Worm (Caenorhabditis elegans) whole organism, L1 larva: ENCODE measurements around the gene ZK643.5.

Experiments used
- C16A3.4 ChIP-seq: fragments of 150-350 bp; optimal IDR thresholded peaks from 2 replicates; lab custom pipeline; 2014; ENCODE audit warnings: missing biosample characterization, missing genetic modification characterization
- Y116A8C.19 ChIP-seq: sonication (generic microtip); optimal IDR thresholded peaks from 2 replicates; lab custom pipeline; 2016; ENCODE audit warnings: missing compliant biosample characterization, missing genetic modification characterization, borderline replicate concordance
- aha-1 ChIP-seq: fragments of 150-350 bp; optimal IDR thresholded peaks from 2 replicates; lab custom pipeline; 2014; ENCODE audit warnings: missing biosample characterization, missing genetic modification characterization
- aly-2 ChIP-seq: fragments of 150-350 bp; optimal IDR thresholded peaks from 2 replicates; lab custom pipeline; 2014; ENCODE audit warnings: missing biosample characterization, missing genetic modification characterization
- blmp-1 ChIP-seq: fragments of 150-350 bp; optimal IDR thresholded peaks from 2 replicates; lab custom pipeline; 2014; ENCODE audit warnings: missing biosample characterization, missing genetic modification characterization
- ceh-63 ChIP-seq: fragments of 200-800 bp; sonication (Bioruptor generic); optimal IDR thresholded peaks from 2 replicates; lab custom pipeline; 2018; ENCODE audit warnings: mild to moderate bottlenecking, missing genetic modification characterization, missing compliant biosample characterization
- ceh-8 ChIP-seq: fragments of 200-800 bp; sonication (Bioruptor generic); optimal IDR thresholded peaks from 2 replicates; lab custom pipeline; 2018; ENCODE audit warnings: mild to moderate bottlenecking, missing genetic modification characterization, moderate library complexity, missing compliant biosample characterization
- ceh-82 ChIP-seq, 3 experiments: fragments of 150-350 bp in 1 of 3; sonication (generic microtip) in 2 of 3; optimal IDR thresholded peaks; 2 replicates each; lab custom pipeline; 2014 to 2017; ENCODE audit warnings: missing biosample characterization in 3 of 3, missing genetic modification characterization in 3 of 3
- ceh-88 ChIP-seq: fragments of 200-800 bp; sonication (Bioruptor generic); IDR thresholded peaks from 2 replicates; pipeline ENCODE4 v1.3.6; 2022; ENCODE audit warnings: missing genetic modification characterization, missing compliant biosample characterization
- ceh-90 ChIP-seq: sonication (generic microtip); optimal IDR thresholded peaks from 2 replicates; lab custom pipeline; 2016; ENCODE audit warnings: missing genetic modification characterization, missing compliant biosample characterization
- ces-1 ChIP-seq: fragments of 150-350 bp; optimal IDR thresholded peaks from 2 replicates; lab custom pipeline; 2014; ENCODE audit warnings: missing biosample characterization, missing genetic modification reagents, missing genetic modification characterization
- dsc-1 ChIP-seq: sonication (generic microtip); optimal IDR thresholded peaks from 2 replicates; lab custom pipeline; 2016; ENCODE audit warnings: mild to moderate bottlenecking, missing genetic modification characterization, missing compliant biosample characterization
- efl-1 ChIP-seq, 4 experiments: fragments of 150-350 bp; optimal IDR thresholded peaks in 3 of 4; peaks in 1 of 4; 1 replicate in 1 of 4; 2 replicates in 3 of 4; lab custom pipeline; 2014; ENCODE audit warnings: missing biosample characterization in 2 of 4, missing genetic modification characterization in 2 of 4, missing genetic modification reagents in 2 of 4
- egl-13 ChIP-seq: sonication (generic microtip); optimal IDR thresholded peaks from 2 replicates; lab custom pipeline; 2016; ENCODE audit warnings: missing genotype, missing genetic modification reagents, missing genetic modification characterization, missing compliant biosample characterization
- elt-3 ChIP-seq, 6 experiments: fragments of 150-350 bp in 1 of 6; sonication (generic microtip); optimal IDR thresholded peaks; 2 replicates each; lab custom pipeline; 2017 to 2018; ENCODE audit warnings: missing biosample characterization in 6 of 6, missing genetic modification characterization in 6 of 6, inconsistent platforms in 1 of 6
- ets-5 ChIP-seq: fragments of 200-800 bp; sonication (Bioruptor generic); IDR thresholded peaks from 2 replicates; pipeline ENCODE4 v1.3.6; 2022; ENCODE audit warnings: missing genetic modification characterization, missing compliant biosample characterization
- fkh-10 ChIP-seq: sonication (generic microtip); optimal IDR thresholded peaks from 2 replicates; lab custom pipeline; 2017; ENCODE audit warnings: missing biosample characterization, missing genetic modification reagents, missing genetic modification characterization
- fos-1 ChIP-seq: fragments of 150-350 bp; optimal IDR thresholded peaks from 2 replicates; lab custom pipeline; 2014; ENCODE audit warnings: missing biosample characterization, missing genetic modification characterization
- grh-1 ChIP-seq: fragments of 200-800 bp; sonication (Bioruptor generic); IDR thresholded peaks from 2 replicates; pipeline ENCODE4 v1.3.6; 2022; ENCODE audit warnings: missing genetic modification reagents, missing genetic modification characterization, missing compliant biosample characterization
- hlh-17 ChIP-seq: fragments of 200-800 bp; sonication (Bioruptor generic); optimal IDR thresholded peaks from 2 replicates; lab custom pipeline; 2018; ENCODE audit warnings: missing genetic modification characterization, mild to moderate bottlenecking, missing compliant biosample characterization, moderate library complexity, borderline replicate concordance
- irx-1 ChIP-seq: sonication (generic microtip); optimal IDR thresholded peaks from 2 replicates; lab custom pipeline; 2016; ENCODE audit warnings: missing genetic modification characterization, missing compliant biosample characterization
- isw-1 ChIP-seq: fragments of 200-800 bp; sonication (Bioruptor generic); IDR thresholded peaks from 2 replicates; pipeline ENCODE4 v1.3.6; 2022; ENCODE audit warnings: missing genetic modification characterization, missing compliant biosample characterization
- lin-13 ChIP-seq: fragments of 150-350 bp; optimal IDR thresholded peaks from 2 replicates; lab custom pipeline; 2014; ENCODE audit warnings: missing biosample characterization, missing genetic modification reagents, missing genetic modification characterization
- lin-14 ChIP-seq: fragments of 200-800 bp; sonication (Bioruptor generic); optimal IDR thresholded peaks from 2 replicates; lab custom pipeline; 2018; ENCODE audit warnings: mild to moderate bottlenecking, missing genetic modification characterization, moderate library complexity, missing compliant biosample characterization
- lin-15B ChIP-seq: fragments of 150-350 bp; sonication (generic microtip); optimal IDR thresholded peaks from 3 replicates; lab custom pipeline; 2014; ENCODE audit warnings: missing biosample characterization, missing genetic modification characterization
- lin-35 ChIP-seq, 2 experiments: fragments of 150-350 bp; optimal IDR thresholded peaks; 2 replicates each; lab custom pipeline; 2014; ENCODE audit warnings: missing biosample characterization in 2 of 2, missing genetic modification characterization in 2 of 2, missing genetic modification reagents in 2 of 2
- lin-39 ChIP-seq: fragments of 150-350 bp; optimal IDR thresholded peaks from 2 replicates; lab custom pipeline; 2014; ENCODE audit warnings: missing biosample characterization, missing genetic modification reagents, missing genetic modification characterization
- mab-9 ChIP-seq: fragments of 200-800 bp; sonication (Bioruptor generic); IDR thresholded peaks from 2 replicates; pipeline ENCODE4 v1.3.6; 2022; ENCODE audit warnings: missing genetic modification reagents, missing genetic modification characterization, missing compliant biosample characterization
- mef-2 ChIP-seq: fragments of 150-350 bp; optimal IDR thresholded peaks from 2 replicates; lab custom pipeline; 2014; ENCODE audit warnings: missing biosample characterization, missing genetic modification characterization
- nhr-11 ChIP-seq: fragments of 150-350 bp; optimal IDR thresholded peaks from 2 replicates; lab custom pipeline; 2014; ENCODE audit warnings: missing biosample characterization, missing genetic modification characterization
- nhr-12 ChIP-seq: sonication (generic microtip); optimal IDR thresholded peaks from 2 replicates; lab custom pipeline; 2017; ENCODE audit warnings: missing biosample characterization, missing genetic modification characterization
- nhr-19 ChIP-seq: fragments of 200-800 bp; sonication (Bioruptor generic); conservative IDR thresholded peaks from 2 replicates; pipeline ENCODE4 v1.3.6; 2022; ENCODE audit warnings: missing genetic modification characterization, missing compliant biosample characterization
- nhr-20 ChIP-seq: sonication (generic microtip); optimal IDR thresholded peaks from 2 replicates; lab custom pipeline; 2016; ENCODE audit warnings: mild to moderate bottlenecking, missing genetic modification characterization, missing compliant biosample characterization
- nhr-237 ChIP-seq: fragments of 150-350 bp; optimal IDR thresholded peaks from 2 replicates; lab custom pipeline; 2014; ENCODE audit warnings: missing biosample characterization, missing genetic modification characterization
- nhr-47 ChIP-seq: sonication (generic microtip); optimal IDR thresholded peaks from 2 replicates; lab custom pipeline; 2016; ENCODE audit warnings: mild to moderate bottlenecking, missing genetic modification characterization, moderate library complexity, missing compliant biosample characterization
- nhr-71 ChIP-seq: sonication (generic microtip); optimal IDR thresholded peaks from 2 replicates; lab custom pipeline; 2016; ENCODE audit warnings: mild to moderate bottlenecking, missing genetic modification characterization, moderate library complexity, missing compliant biosample characterization
- nhr-85 ChIP-seq: sonication (generic microtip); peaks from one replicate; lab custom pipeline; 2016; ENCODE audit warnings: missing genetic modification characterization, inconsistent platforms, missing compliant biosample characterization
- nhr-90 ChIP-seq: sonication (generic microtip); optimal IDR thresholded peaks from 2 replicates; lab custom pipeline; 2016; ENCODE audit warnings: mild to moderate bottlenecking, missing genetic modification characterization, missing compliant biosample characterization; ENCODE audit not compliant: poor library complexity
- pag-3 ChIP-seq: sonication (generic microtip); optimal IDR thresholded peaks from 2 replicates; lab custom pipeline; 2017; ENCODE audit warnings: missing genetic modification characterization, mild to moderate bottlenecking, missing compliant biosample characterization, antibody characterized with exemption, borderline replicate concordance; ENCODE audit not compliant: insufficient read depth
- pqm-1 ChIP-seq: sonication (generic microtip); optimal IDR thresholded peaks from 3 replicates; lab custom pipeline; 2017; ENCODE audit warnings: missing biosample characterization, missing genetic modification characterization
- rnt-1 ChIP-seq: sonication (generic microtip); optimal IDR thresholded peaks from 2 replicates; lab custom pipeline; 2016; ENCODE audit warnings: mild to moderate bottlenecking, missing genetic modification characterization, moderate library complexity, missing compliant biosample characterization
- skn-1 ChIP-seq: fragments of 150-350 bp; optimal IDR thresholded peaks from 2 replicates; lab custom pipeline; 2014; ENCODE audit warnings: missing biosample characterization, missing genetic modification characterization
- snpc-4 ChIP-seq: fragments of 150-350 bp; optimal IDR thresholded peaks from 2 replicates; lab custom pipeline; 2014; ENCODE audit warnings: missing biosample characterization, missing genetic modification characterization
- sup-37 ChIP-seq: fragments of 200-800 bp; sonication (Bioruptor generic); optimal IDR thresholded peaks from 2 replicates; lab custom pipeline; 2018; ENCODE audit warnings: mild to moderate bottlenecking, missing genetic modification characterization, missing compliant biosample characterization
- swsn-7 ChIP-seq: sonication (generic microtip); optimal IDR thresholded peaks from 2 replicates; lab custom pipeline; 2016; ENCODE audit warnings: missing genetic modification characterization, missing compliant biosample characterization
- tlp-1 ChIP-seq: fragments of 150-350 bp; optimal IDR thresholded peaks from 2 replicates; lab custom pipeline; 2014; ENCODE audit warnings: missing biosample characterization, missing genetic modification characterization
- unc-130 ChIP-seq: fragments of 150-350 bp; optimal IDR thresholded peaks from 2 replicates; lab custom pipeline; 2017; ENCODE audit warnings: missing biosample characterization, missing genetic modification characterization, inconsistent platforms
- unc-30 ChIP-seq: sonication (generic microtip); optimal IDR thresholded peaks from 2 replicates; lab custom pipeline; 2017; ENCODE audit warnings: missing biosample characterization, missing genetic modification characterization
- unc-86 ChIP-seq: sonication (generic microtip); optimal IDR thresholded peaks from 2 replicates; lab custom pipeline; 2016; ENCODE audit warnings: missing genetic modification characterization, missing compliant biosample characterization
- zag-1 ChIP-seq: fragments of 150-350 bp; optimal IDR thresholded peaks from 2 replicates; lab custom pipeline; 2014; ENCODE audit warnings: missing biosample characterization, missing genetic modification characterization
- ztf-11 ChIP-seq, 2 experiments: sonication (generic microtip); optimal IDR thresholded peaks; 2 replicates each; lab custom pipeline; 2016 to 2017; ENCODE audit warnings: missing genetic modification characterization in 2 of 2, missing biosample characterization in 1 of 2, missing compliant biosample characterization in 1 of 2

ZK643.5 gene

ce11 chrIII:8971255-8972020 is 15.4 kb upstream of the ZK643.5 start, which contains the start of the genes eif-3.D and R08D7.4:
TSS of gene eif-3.D (minus strand) at chrIII:8971578.
TSS of gene R08D7.4 (plus strand) at chrIII:8971892.
- TF ChIP-seq ces-1 (no peak), grh-1 (GFP tag; lab: Robert Waterston, UW) (no peak), isw-1 (GFP tag; lab: Robert Waterston, UW) (no peak; the same call in 1 of the 2 replicates), nhr-237 (tag; lab: Kevin White, UChicago) (no peak), lin-39 (tag; lab: Kevin White, UChicago) (peak; percentile 60), pqm-1 (tag; lab: Kevin White, UChicago) (no peak), sup-37 (GFP tag; lab: Kevin White, UChicago) (no peak), lin-35 (GFP tag; optimal IDR thresholded peaks at IDR 0.05; lab: Kevin White, UChicago) (peak; percentile 71 to 81), hlh-17 (GFP tag; lab: Kevin White, UChicago) (no peak), ceh-82 (tag; optimal IDR thresholded peaks at IDR 0.05; lab: Kevin White, UChicago) (peak; percentile 43 to 59 (median 53)), nhr-20 (tag; lab: Kevin White, UChicago) (peak; percentile 70), zag-1 (tag; lab: Kevin White, UChicago) (no peak), tlp-1 (tag; lab: Kevin White, UChicago) (no peak), lin-14 (GFP tag; lab: Kevin White, UChicago) (peak; percentile 52), swsn-7 (peak; percentile 75), nhr-71 (tag; lab: Kevin White, UChicago) (peak; percentile 77), lin-15B (tag; lab: Kevin White, UChicago) (no peak), aha-1 (no peak), nhr-19 (GFP tag; lab: Robert Waterston, UW) (peak; percentile 59), efl-1 (optimal IDR thresholded peaks at IDR 0.05; lab: Kevin White, UChicago) (peak; percentile 67 to 78), efl-1 (GFP tag; optimal IDR thresholded peaks at IDR 0.05 in 1 of 2; lab: Kevin White, UChicago) (peak; percentile 69 to 96), ceh-88 (GFP tag; lab: Robert Waterston, UW) (no peak), unc-130 (tag; lab: Kevin White, UChicago) (peak; percentile 61), ztf-11 (tag; optimal IDR thresholded peaks at IDR 0.05; lab: Kevin White, UChicago) (peak in 1 of 2 experiments; percentile 46), egl-13 (tag; lab: Kevin White, UChicago) (no peak), elt-3 (tag; optimal IDR thresholded peaks at IDR 0.05; lab: Kevin White, UChicago) (peak in 2 of 6 experiments; percentile 20 to 29), mab-9 (GFP tag; lab: Robert Waterston, UW) (no peak), pag-3 (tag; lab: Kevin White, UChicago) (no peak), aly-2 (tag; lab: Kevin White, UChicago) (no peak), ets-5 (GFP tag; lab: Robert Waterston, UW) (no peak), Y116A8C.19 (tag; lab: Kevin White, UChicago) (no peak), blmp-1 (tag; lab: Kevin White, UChicago) (no peak), C16A3.4 (peak; percentile 63), dsc-1 (tag; lab: Kevin White, UChicago) (peak; percentile 60), nhr-90 (tag; lab: Kevin White, UChicago) (peak; percentile 57), mef-2 (tag; lab: Kevin White, UChicago) (no peak), irx-1 (peak; percentile 64), lin-13 (GFP tag; lab: Kevin White, UChicago) (peak; percentile 57), nhr-47 (tag; lab: Kevin White, UChicago) (peak; percentile 74), nhr-12 (tag; lab: Kevin White, UChicago) (no peak), fkh-10 (GFP tag; lab: Kevin White, UChicago) (no peak), ceh-8 (GFP tag; lab: Kevin White, UChicago) (no peak), unc-86 (peak; percentile 55), skn-1 (peak; percentile 50), fos-1 (tag; lab: Kevin White, UChicago) (no peak), ceh-90 (peak; percentile 39), snpc-4 (tag; lab: Kevin White, UChicago) (peak; percentile 41), rnt-1 (tag; lab: Kevin White, UChicago) (peak; percentile 88), ceh-63 (GFP tag; lab: Kevin White, UChicago) (no peak), nhr-11 (no peak), unc-30 (tag; lab: Kevin White, UChicago) (no peak), nhr-85 (tag; lab: Kevin White, UChicago) (peak; percentile 74)
